Fruit fly (Drosophila melanogaster) whole organism, embryonic: ENCODE measurements around the gene CG17029.

Experiments used
- CG10147 ChIP-seq: fragments of 200-800 bp; sonication (Bioruptor generic); optimal IDR thresholded peaks from 2 replicates; lab custom pipeline; 2019; ENCODE audit warnings: missing biosample characterization, mild to moderate bottlenecking, missing genetic modification characterization, moderate library complexity
- CG1024 ChIP-seq: fragments of 200-800 bp; sonication (Bioruptor generic); IDR thresholded peaks from 2 replicates; pipeline ENCODE4 v1.3.6; 2022; ENCODE audit warnings: missing biosample characterization, missing genetic modification characterization
- CG10654 ChIP-seq: fragments of 200-800 bp; sonication (Bioruptor generic); optimal IDR thresholded peaks from 2 replicates; lab custom pipeline; 2016; ENCODE audit warnings: missing biosample characterization, missing genetic modification characterization
- CG10979 ChIP-seq: fragments of 200-800 bp; sonication (Bioruptor generic); optimal IDR thresholded peaks from 2 replicates; lab custom pipeline; 2018; ENCODE audit warnings: missing biosample characterization, mild to moderate bottlenecking, missing genetic modification characterization, moderate library complexity
- CG12071 ChIP-seq: fragments of 200-800 bp; sonication (Bioruptor generic); optimal IDR thresholded peaks from 3 replicates; lab custom pipeline; 2018; ENCODE audit warnings: missing biosample characterization, mild to moderate bottlenecking, missing genetic modification characterization
- CG12659 ChIP-seq: fragments of 200-800 bp; sonication (Bioruptor generic); optimal IDR thresholded peaks from 3 replicates; lab custom pipeline; 2017; ENCODE audit warnings: mild to moderate bottlenecking, missing biosample characterization, missing genetic modification reagents, missing genetic modification characterization
- CG13894 ChIP-seq: fragments of 200-800 bp; sonication (Bioruptor generic); optimal IDR thresholded peaks from 3 replicates; lab custom pipeline; 2018; ENCODE audit warnings: missing biosample characterization, mild to moderate bottlenecking, missing genetic modification characterization, moderate library complexity
- CG15011 ChIP-seq: fragments of 200-800 bp; sonication (Bioruptor generic); optimal IDR thresholded peaks from 3 replicates; lab custom pipeline; 2018; ENCODE audit warnings: missing biosample characterization, mild to moderate bottlenecking, missing genetic modification characterization
- CG16779 ChIP-seq: fragments of 200-800 bp; sonication (Bioruptor generic); IDR thresholded peaks from 2 replicates; pipeline ENCODE4 v1.3.6; 2022; ENCODE audit warnings: missing biosample characterization, missing genetic modification characterization
- CG18262 ChIP-seq: fragments of 200-800 bp; optimal IDR thresholded peaks from 3 replicates; lab custom pipeline; 2019; ENCODE audit warnings: missing biosample characterization, mild to moderate bottlenecking, missing genetic modification characterization, moderate library complexity
- CG2202 ChIP-seq: fragments of 200-800 bp; sonication (Bioruptor generic); optimal IDR thresholded peaks from 2 replicates; lab custom pipeline; 2018; ENCODE audit warnings: missing biosample characterization, mild to moderate bottlenecking, missing genetic modification characterization
- CG30020 ChIP-seq: fragments of 200-800 bp; optimal IDR thresholded peaks from 2 replicates; lab custom pipeline; 2019; ENCODE audit warnings: missing biosample characterization, mild to moderate bottlenecking, missing genetic modification characterization, moderate library complexity
- CG31224 ChIP-seq: fragments of 200-800 bp; sonication (Bioruptor generic); IDR thresholded peaks from 2 replicates; pipeline ENCODE4 v1.3.6; 2022; ENCODE audit warnings: missing biosample characterization, missing genetic modification characterization
- CG3838 ChIP-seq: fragments of 200-800 bp; sonication (Bioruptor generic); optimal IDR thresholded peaks from 3 replicates; lab custom pipeline; 2016; ENCODE audit warnings: missing biosample characterization, missing genetic modification characterization
- CG3995 ChIP-seq: fragments of 200-800 bp; sonication (Bioruptor generic); optimal IDR thresholded peaks from 3 replicates; lab custom pipeline; 2016; ENCODE audit warnings: missing biosample characterization, missing genetic modification characterization
- CG4617 ChIP-seq: fragments of 200-800 bp; sonication (Bioruptor generic); optimal IDR thresholded peaks from 3 replicates; lab custom pipeline; 2016; ENCODE audit warnings: missing biosample characterization, missing genetic modification characterization, borderline replicate concordance
- CG4820 ChIP-seq: fragments of 200-800 bp; sonication (Bioruptor generic); optimal IDR thresholded peaks from 3 replicates; lab custom pipeline; 2016; ENCODE audit warnings: missing biosample characterization, missing genetic modification characterization
- CG5245 ChIP-seq: fragments of 200-800 bp; sonication (Bioruptor generic); optimal IDR thresholded peaks from 3 replicates; lab custom pipeline; 2016; ENCODE audit warnings: missing biosample characterization, missing genetic modification characterization
- CG6654 ChIP-seq: fragments of 200-800 bp; sonication (Bioruptor generic); optimal IDR thresholded peaks from 2 replicates; lab custom pipeline; 2017; ENCODE audit warnings: missing biosample characterization, mild to moderate bottlenecking, missing genetic modification characterization
- CG7372 ChIP-seq: fragments of 200-800 bp; sonication (Bioruptor generic); IDR thresholded peaks from 2 replicates; pipeline ENCODE4 v1.3.6; 2022; ENCODE audit warnings: missing biosample characterization, missing genetic modification characterization
- CG8478 ChIP-seq: fragments of >200 bp; optimal IDR thresholded peaks from 2 replicates; lab custom pipeline; 2018
- CG8944 ChIP-seq: fragments of 200-800 bp; sonication (Bioruptor generic); optimal IDR thresholded peaks from 3 replicates; lab custom pipeline; 2016; ENCODE audit warnings: missing biosample characterization, missing genetic modification characterization
- CG9797 ChIP-seq: fragments of 200-800 bp; sonication (Bioruptor generic); optimal IDR thresholded peaks from 3 replicates; lab custom pipeline; 2018; ENCODE audit warnings: missing biosample characterization, mild to moderate bottlenecking, missing genetic modification characterization
- CkIIα-i1 ChIP-seq: fragments of 200-800 bp; sonication (Bioruptor generic); IDR thresholded peaks from 2 replicates; pipeline ENCODE4 v1.3.6; 2022; ENCODE audit warnings: missing biosample characterization, missing genetic modification characterization
- CrebB ChIP-seq: fragments of 200-800 bp; sonication (Bioruptor generic); optimal IDR thresholded peaks from 3 replicates; lab custom pipeline; 2018; ENCODE audit warnings: missing biosample characterization, mild to moderate bottlenecking, missing genetic modification characterization
- Dbx ChIP-seq: fragments of 200-800 bp; sonication (Bioruptor generic); IDR thresholded peaks from 3 replicates; pipeline ENCODE4 v1.3.6; 2022; ENCODE audit warnings: missing biosample characterization, missing genetic modification characterization
- Deaf1 ChIP-seq: fragments of 200-800 bp; optimal IDR thresholded peaks from 3 replicates; lab custom pipeline; 2019; ENCODE audit warnings: missing biosample characterization, mild to moderate bottlenecking, missing genetic modification characterization, moderate library complexity
- Dfd ChIP-seq, 2 experiments: fragments of >200 bp; optimal IDR thresholded peaks; 2 replicates each; lab custom pipeline; 2017; ENCODE audit warnings: missing biosample characterization in 2 of 2, missing genetic modification characterization in 2 of 2
- E2f2 ChIP-seq: fragments of 200-800 bp; sonication (Bioruptor generic); IDR thresholded peaks from 2 replicates; pipeline ENCODE4 v1.3.6; 2022; ENCODE audit warnings: missing biosample characterization, missing genetic modification characterization
- Elba2 ChIP-seq: fragments of 200-800 bp; sonication (Bioruptor generic); optimal IDR thresholded peaks from 3 replicates; lab custom pipeline; 2016; ENCODE audit warnings: missing biosample characterization, missing genetic modification characterization
- Mad ChIP-seq: fragments of 200-800 bp; sonication (Bioruptor generic); optimal IDR thresholded peaks from 2 replicates; lab custom pipeline; 2016; ENCODE audit warnings: missing biosample characterization, missing genetic modification characterization
- NC2α ChIP-seq: fragments of 200-800 bp; sonication (Bioruptor generic); optimal IDR thresholded peaks from 2 replicates; lab custom pipeline; 2016; ENCODE audit warnings: missing biosample characterization, missing genetic modification characterization
- NFAT ChIP-seq: fragments of 200-800 bp; sonication (Bioruptor generic); IDR thresholded peaks from 2 replicates; pipeline ENCODE4 v1.3.6; 2022; ENCODE audit warnings: missing biosample characterization, missing genetic modification characterization
- Optix ChIP-seq: fragments of 200-800 bp; sonication (Bioruptor generic); IDR thresholded peaks from 3 replicates; pipeline ENCODE4 v1.3.6; 2022; ENCODE audit warnings: missing biosample characterization, missing genetic modification characterization
- Ssrp ChIP-seq: fragments of 200-800 bp; sonication (Bioruptor generic); optimal IDR thresholded peaks from 2 replicates; lab custom pipeline; 2018; ENCODE audit warnings: missing biosample characterization, mild to moderate bottlenecking, missing genetic modification characterization, moderate library complexity
- bbx ChIP-seq: fragments of 200-800 bp; sonication (Bioruptor generic); IDR thresholded peaks from 2 replicates; pipeline ENCODE4 v1.3.6; 2022; ENCODE audit warnings: missing biosample characterization, missing genetic modification characterization; ENCODE audit not compliant: partially characterized antibody
- bigmax ChIP-seq: fragments of 200-800 bp; sonication (Bioruptor generic); optimal IDR thresholded peaks from 2 replicates; lab custom pipeline; 2018; ENCODE audit warnings: missing biosample characterization, mild to moderate bottlenecking, missing genetic modification characterization
- croc ChIP-seq: fragments of 200-800 bp; sonication (Bioruptor generic); conservative IDR thresholded peaks from 3 replicates; pipeline ENCODE4 v1.3.6; 2022; ENCODE audit warnings: missing biosample characterization, missing genetic modification characterization
- dati ChIP-seq: fragments of 200-800 bp; sonication (Bioruptor generic); IDR thresholded peaks from 2 replicates; pipeline ENCODE4 v1.3.6; 2022; ENCODE audit warnings: missing biosample characterization, missing genetic modification characterization
- dm ChIP-seq: fragments of 200-800 bp; sonication (Bioruptor generic); optimal IDR thresholded peaks from 3 replicates; lab custom pipeline; 2016; ENCODE audit warnings: missing biosample characterization, missing genetic modification characterization
- gro ChIP-seq: fragments of 200-800 bp; sonication (Bioruptor generic); optimal IDR thresholded peaks from 2 replicates; lab custom pipeline; 2016; ENCODE audit warnings: missing biosample characterization, missing genetic modification characterization
- ham ChIP-seq: fragments of 200-800 bp; sonication (Bioruptor generic); IDR thresholded peaks from 2 replicates; pipeline ENCODE4 v1.3.6; 2022; ENCODE audit warnings: missing biosample characterization, missing genetic modification characterization
- jumu ChIP-seq: fragments of 200-800 bp; sonication (Bioruptor generic); optimal IDR thresholded peaks from 3 replicates; lab custom pipeline; 2016; ENCODE audit warnings: missing biosample characterization, missing genetic modification characterization
- knrl ChIP-seq: fragments of 200-800 bp; sonication (Bioruptor generic); IDR thresholded peaks from 3 replicates; pipeline ENCODE4 v1.3.6; 2022; ENCODE audit warnings: missing biosample characterization, missing genetic modification characterization; ENCODE audit not compliant: partially characterized antibody
- p53 ChIP-seq: fragments of 200-800 bp; sonication (Bioruptor generic); optimal IDR thresholded peaks from 2 replicates; lab custom pipeline; 2016; ENCODE audit warnings: missing biosample characterization, missing genetic modification characterization
- peb ChIP-seq: fragments of 200-800 bp; sonication (Bioruptor generic); IDR thresholded peaks from 2 replicates; pipeline ENCODE4 v1.3.6; 2022; ENCODE audit warnings: missing biosample characterization, missing genetic modification characterization
- stc ChIP-seq: fragments of 200-800 bp; sonication (Bioruptor generic); IDR thresholded peaks from 2 replicates; pipeline ENCODE4 v1.3.6; 2022; ENCODE audit warnings: missing biosample characterization, missing genetic modification characterization
- sug ChIP-seq: fragments of 200-800 bp; optimal IDR thresholded peaks from 2 replicates; lab custom pipeline; 2019; ENCODE audit warnings: missing biosample characterization, mild to moderate bottlenecking, missing genetic modification characterization, moderate library complexity
- toy ChIP-seq: fragments of 200-800 bp; sonication (Bioruptor generic); IDR thresholded peaks from 2 replicates; pipeline ENCODE4 v1.3.6; 2022; ENCODE audit warnings: missing biosample characterization, missing genetic modification characterization
- ttk ChIP-seq: fragments of 200-800 bp; sonication (Bioruptor generic); IDR thresholded peaks from 2 replicates; pipeline ENCODE4 v2.1.2; 2022; ENCODE audit warnings: missing biosample characterization, missing genetic modification characterization
- tx ChIP-seq: fragments of 200-800 bp; sonication (Bioruptor generic); optimal IDR thresholded peaks from 2 replicates; lab custom pipeline; 2016; ENCODE audit warnings: missing biosample characterization, missing genetic modification characterization
- unpg ChIP-seq: fragments of 200-800 bp; sonication (Bioruptor generic); optimal IDR thresholded peaks from 3 replicates; lab custom pipeline; 2018; ENCODE audit warnings: missing biosample characterization, mild to moderate bottlenecking, missing genetic modification characterization, moderate library complexity

Gene CG17029

DNA sequence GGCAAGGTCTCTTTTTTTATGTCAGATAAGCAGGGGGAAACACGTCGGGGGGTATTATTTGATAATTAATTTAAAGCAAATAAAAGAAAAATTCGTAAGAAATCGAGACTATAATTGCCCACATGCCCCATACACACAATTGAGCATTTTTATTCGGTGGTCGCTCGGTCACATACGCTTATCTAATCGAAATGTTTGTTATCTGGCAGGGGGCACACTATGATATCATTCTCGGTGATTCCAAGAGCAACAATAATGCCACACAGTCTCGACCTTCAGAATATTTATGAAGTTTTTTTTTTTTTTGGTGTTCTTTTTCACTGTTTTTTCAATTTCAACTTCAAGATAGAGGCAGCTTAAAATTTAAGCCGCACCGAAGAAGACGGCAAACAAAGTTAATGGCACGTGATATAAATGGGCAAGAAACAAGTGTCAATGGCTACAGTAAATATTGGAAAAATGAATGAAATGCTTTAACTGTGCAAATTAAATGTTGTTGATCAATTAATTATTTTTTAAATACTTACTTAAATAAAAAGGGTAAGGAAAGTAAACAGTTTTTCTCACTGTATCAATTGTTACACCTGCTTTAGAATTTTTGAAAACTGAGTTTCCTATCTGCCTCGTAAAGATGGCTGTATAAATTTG lies 22.8 kb downstream of the CG17029 start (continued):
- TF ChIP-seq CG13894 (peak; percentile 10), CG9797 (GFP tag; lab: Kevin White, UChicago) (no peak), ttk (GFP tag; lab: Robert Waterston, UW) (no peak), CG10147 (peak; percentile 46), CG8478 (lab: Kevin White, UChicago) (no peak), CG12071 (GFP tag; lab: Kevin White, UChicago) (peak; percentile 14), sug (tag; lab: Kevin White, UChicago) (peak; percentile 97), knrl (no peak), CG2202 (tag; lab: Kevin White, UChicago) (no peak), Optix (GFP tag; lab: Robert Waterston, UW) (no peak), peb (no peak), CG10979 (tag; lab: Kevin White, UChicago) (peak; percentile 35), unpg (peak; percentile 59), tx (GFP tag; lab: Kevin White, UChicago) (no peak), E2f2 (GFP tag; lab: Robert Waterston, UW) (peak; percentile 43), croc (GFP tag; lab: Robert Waterston, UW) (no peak), bbx (GFP tag; lab: Robert Waterston, UW) (no peak), CG12659 (peak; percentile 30), CG4617 (no peak), dati (GFP tag; lab: Robert Waterston, UW) (no peak), CG4820 (GFP tag; lab: Kevin White, UChicago) (no peak), CG1024 (no peak), gro (no peak), CkIIα-i1 (GFP tag; lab: Robert Waterston, UW) (no peak), stc (GFP tag; lab: Robert Waterston, UW) (no peak), bigmax (GFP tag; lab: Kevin White, UChicago) (no peak), CG8944 (GFP tag; lab: Kevin White, UChicago) (no peak), Deaf1 (tag; lab: Kevin White, UChicago) (no peak), NC2α (GFP tag; lab: Kevin White, UChicago) (no peak), CG3838 (no peak), CG3995 (GFP tag; lab: Kevin White, UChicago) (no peak), CG31224 (GFP tag; lab: Robert Waterston, UW) (peak; percentile 49; the same call in 1 of the 2 replicates), Mad (GFP tag; lab: Kevin White, UChicago) (peak; percentile 21), CG30020 (tag; lab: Kevin White, UChicago) (no peak), CG5245 (GFP tag; lab: Kevin White, UChicago) (no peak), CG6654 (no peak), dm (GFP tag; lab: Kevin White, UChicago) (no peak), CG7372 (GFP tag; lab: Robert Waterston, UW) (no peak), CrebB (tag; lab: Kevin White, UChicago) (no peak), jumu (GFP tag; lab: Kevin White, UChicago) (no peak), CG16779 (GFP tag; lab: Robert Waterston, UW) (no peak), Ssrp (tag; lab: Kevin White, UChicago) (no peak), toy (GFP tag; lab: Robert Waterston, UW) (no peak), ham (GFP tag; lab: Robert Waterston, UW) (no peak), Dbx (peak; percentile 39; the same call in 1 of the 3 replicates), p53 (GFP tag; lab: Kevin White, UChicago) (no peak), NFAT (GFP tag; lab: Robert Waterston, UW) (no peak), CG10654 (GFP tag; lab: Kevin White, UChicago) (peak; percentile 9), Dfd (GFP tag; optimal IDR thresholded peaks at IDR 0.05; lab: Kevin White, UChicago) (no peak), CG15011 (GFP tag; lab: Kevin White, UChicago) (no peak), Elba2 (GFP tag; lab: Kevin White, UChicago) (no peak), CG18262 (tag; lab: Kevin White, UChicago) (peak; percentile 40)
